Worm (Caenorhabditis elegans) whole organism, young adult: ENCODE results near the gene srh-46.

Source experiments
- B0019.2 ChIP-seq: fragments of 200-800 bp; sonication (Bioruptor generic); conservative IDR thresholded peaks from 2 replicates; pipeline ENCODE4 v1.3.6; 2022; ENCODE audit warnings: missing genetic modification reagents, missing genetic modification characterization, missing compliant biosample characterization
- C17E4.6 ChIP-seq: fragments of 200-800 bp; sonication (Bioruptor generic); IDR thresholded peaks from 2 replicates; pipeline ENCODE4 v1.3.6; 2022; ENCODE audit warnings: missing genetic modification reagents, missing genetic modification characterization, missing compliant biosample characterization
- F39B2.1 ChIP-seq: fragments of 200-800 bp; sonication (Bioruptor generic); IDR thresholded peaks from 2 replicates; pipeline ENCODE4 v1.3.6; 2022; ENCODE audit warnings: missing genetic modification reagents, missing genetic modification characterization, missing compliant biosample characterization
- F55B11.4 ChIP-seq: sonication (generic microtip); optimal IDR thresholded peaks from 2 replicates; lab custom pipeline; 2016; ENCODE audit warnings: missing compliant biosample characterization, missing genetic modification characterization, borderline replicate concordance; ENCODE audit not compliant: insufficient read depth
- F57A8.1 ChIP-seq: fragments of 200-800 bp; sonication (Bioruptor generic); optimal IDR thresholded peaks from 2 replicates; lab custom pipeline; 2018; ENCODE audit warnings: mild to moderate bottlenecking, missing genetic modification characterization, moderate library complexity, missing compliant biosample characterization
- F57C9.4 ChIP-seq: sonication (generic microtip); optimal IDR thresholded peaks from 2 replicates; lab custom pipeline; 2017; ENCODE audit warnings: mild to moderate bottlenecking, missing genetic modification characterization, missing compliant biosample characterization
- Y53F4B.3 ChIP-seq: fragments of 200-800 bp; sonication (Bioruptor generic); IDR thresholded peaks from 2 replicates; pipeline ENCODE4 v1.3.6; 2022; ENCODE audit warnings: missing genetic modification reagents, missing genetic modification characterization, missing compliant biosample characterization
- Y67H2A.10 ChIP-seq: fragments of 200-800 bp; sonication (Bioruptor generic); conservative IDR thresholded peaks from 2 replicates; pipeline ENCODE4 v1.3.6; 2022; ENCODE audit warnings: missing genetic modification reagents, missing genetic modification characterization, missing compliant biosample characterization
- ZK185.1 ChIP-seq: sonication (generic microtip); optimal IDR thresholded peaks from 2 replicates; lab custom pipeline; 2016; ENCODE audit warnings: mild to moderate bottlenecking, missing genetic modification characterization, missing compliant biosample characterization; ENCODE audit not compliant: poor library complexity, severe bottlenecking
- akir-1 ChIP-seq: fragments of 200-800 bp; sonication (Bioruptor generic); optimal IDR thresholded peaks from 2 replicates; lab custom pipeline; 2018; ENCODE audit warnings: mild to moderate bottlenecking, missing genetic modification characterization, moderate library complexity, missing compliant biosample characterization
- ama-1 ChIP-seq, 3 experiments: fragments of 150-350 bp in 1 of 3; sonication (generic microtip) in 2 of 3; optimal IDR thresholded peaks; 2 replicates each; lab custom pipeline; 2014 to 2018; ENCODE audit warnings: missing biosample characterization in 2 of 3, missing genetic modification characterization in 2 of 3, missing genetic modification reagents in 2 of 3
- aptf-2 ChIP-seq: fragments of 200-800 bp; sonication (Bioruptor generic); conservative IDR thresholded peaks from 2 replicates; pipeline ENCODE4 v1.3.6; 2022; ENCODE audit warnings: missing genetic modification reagents, missing genetic modification characterization, missing compliant biosample characterization
- bed-1 ChIP-seq: fragments of 200-800 bp; sonication (Bioruptor generic); IDR thresholded peaks from 2 replicates; pipeline ENCODE4 v1.3.6; 2022; ENCODE audit warnings: missing genetic modification reagents, missing genetic modification characterization, missing compliant biosample characterization
- bed-2 ChIP-seq: fragments of 200-800 bp; sonication (Bioruptor generic); IDR thresholded peaks from 2 replicates; pipeline ENCODE4 v1.3.6; 2022; ENCODE audit warnings: missing genetic modification reagents, missing genetic modification characterization, missing compliant biosample characterization
- cebp-1 ChIP-seq, 2 experiments: fragments of 200-800 bp in 1 of 2; sonication (Bioruptor generic) in 1 of 2; sonication (generic microtip) in 1 of 2; IDR thresholded peaks in 1 of 2; optimal IDR thresholded peaks in 1 of 2; 2 replicates each; pipeline versions ENCODE4 v1.3.6 to Lab custom; 2017 to 2022; ENCODE audit warnings: missing compliant biosample characterization in 2 of 2, missing genetic modification characterization in 2 of 2, mild to moderate bottlenecking in 1 of 2, missing genetic modification reagents in 1 of 2, moderate library complexity in 1 of 2
- ceh-27 ChIP-seq: fragments of 200-800 bp; sonication (Bioruptor generic); optimal IDR thresholded peaks from 2 replicates; lab custom pipeline; 2018; ENCODE audit warnings: mild to moderate bottlenecking, missing genetic modification characterization, moderate library complexity, missing compliant biosample characterization
- ceh-40 ChIP-seq: fragments of 200-800 bp; sonication (Bioruptor generic); IDR thresholded peaks from 2 replicates; pipeline ENCODE4 v1.3.6; 2022; ENCODE audit warnings: missing genetic modification characterization, missing compliant biosample characterization
- ceh-79 ChIP-seq: sonication (generic microtip); optimal IDR thresholded peaks from 2 replicates; lab custom pipeline; 2017; ENCODE audit warnings: mild to moderate bottlenecking, missing genetic modification characterization, missing compliant biosample characterization
- ceh-91 ChIP-seq: fragments of 200-800 bp; sonication (Bioruptor generic); IDR thresholded peaks from 2 replicates; pipeline ENCODE4 v1.3.6; 2022; ENCODE audit warnings: missing genetic modification reagents, missing genetic modification characterization, missing compliant biosample characterization
- die-1 ChIP-seq: sonication (generic microtip); optimal IDR thresholded peaks from 2 replicates; lab custom pipeline; 2016; ENCODE audit warnings: missing genotype, mild to moderate bottlenecking, missing genetic modification characterization, missing compliant biosample characterization
- dox-1 ChIP-seq: fragments of 200-800 bp; sonication (Bioruptor generic); IDR thresholded peaks from 2 replicates; pipeline ENCODE4 v1.3.6; 2022; ENCODE audit warnings: missing genetic modification reagents, missing genetic modification characterization, missing compliant biosample characterization
- dpl-1 ChIP-seq: fragments of 150-350 bp; optimal IDR thresholded peaks from 2 replicates; lab custom pipeline; 2014; ENCODE audit warnings: missing biosample characterization, missing genetic modification reagents, missing genetic modification characterization
- efl-1 ChIP-seq: fragments of 150-350 bp; optimal IDR thresholded peaks from 2 replicates; lab custom pipeline; 2014; ENCODE audit warnings: missing biosample characterization, missing genetic modification reagents, missing genetic modification characterization
- egrh-3 ChIP-seq: fragments of 200-800 bp; sonication (Bioruptor generic); IDR thresholded peaks from 2 replicates; pipeline ENCODE4 v1.3.6; 2022; ENCODE audit warnings: missing genetic modification reagents, missing genetic modification characterization, missing compliant biosample characterization
- gei-17 ChIP-seq: fragments of 200-800 bp; sonication (Bioruptor generic); optimal IDR thresholded peaks from 2 replicates; lab custom pipeline; 2018; ENCODE audit warnings: mild to moderate bottlenecking, missing genetic modification characterization, missing compliant biosample characterization
- hmg-20 ChIP-seq: fragments of 200-800 bp; sonication (Bioruptor generic); IDR thresholded peaks from 2 replicates; pipeline ENCODE4 v1.3.6; 2022; ENCODE audit warnings: missing genetic modification reagents, missing genetic modification characterization, missing compliant biosample characterization
- let-526 ChIP-seq: fragments of 200-800 bp; sonication (Bioruptor generic); IDR thresholded peaks from 2 replicates; pipeline ENCODE4 v1.3.6; 2022; ENCODE audit warnings: missing genetic modification reagents, missing genetic modification characterization, missing compliant biosample characterization
- lin-35 ChIP-seq, 3 experiments: fragments of 150-350 bp in 2 of 3; sonication (generic microtip) in 1 of 3; optimal IDR thresholded peaks; 2 replicates each; lab custom pipeline; 2014 to 2018; ENCODE audit warnings: missing biosample characterization in 3 of 3, missing genetic modification characterization in 3 of 3, missing genetic modification reagents in 3 of 3
- lsl-1 ChIP-seq: fragments of 200-800 bp; sonication (Bioruptor generic); optimal IDR thresholded peaks from 2 replicates; lab custom pipeline; 2018; ENCODE audit warnings: mild to moderate bottlenecking, missing genetic modification characterization, moderate library complexity, missing compliant biosample characterization
- madf-8 ChIP-seq: fragments of 200-800 bp; sonication (Bioruptor generic); conservative IDR thresholded peaks from 2 replicates; pipeline ENCODE4 v1.3.6; 2022; ENCODE audit warnings: missing genetic modification reagents, missing genetic modification characterization, missing compliant biosample characterization
- mxl-1 ChIP-seq: sonication (generic microtip); optimal IDR thresholded peaks from 2 replicates; lab custom pipeline; 2016; ENCODE audit warnings: missing genetic modification characterization, missing compliant biosample characterization
- nfya-2 ChIP-seq: fragments of 200-800 bp; sonication (Bioruptor generic); IDR thresholded peaks from 2 replicates; pipeline ENCODE4 v1.3.6; 2022; ENCODE audit warnings: missing genetic modification reagents, missing genetic modification characterization, missing compliant biosample characterization
- nfyb-1 ChIP-seq: fragments of 200-800 bp; sonication (Bioruptor generic); IDR thresholded peaks from 2 replicates; pipeline ENCODE4 v1.3.6; 2022; ENCODE audit warnings: missing genetic modification reagents, missing genetic modification characterization, missing compliant biosample characterization
- nhr-27 ChIP-seq: fragments of 200-800 bp; sonication (Bioruptor generic); optimal IDR thresholded peaks from 2 replicates; lab custom pipeline; 2018; ENCODE audit warnings: mild to moderate bottlenecking, missing genetic modification characterization, moderate library complexity, missing compliant biosample characterization
- nhr-90 ChIP-seq: sonication (generic microtip); optimal IDR thresholded peaks from 2 replicates; lab custom pipeline; 2016; ENCODE audit warnings: missing genotype, mild to moderate bottlenecking, missing genetic modification characterization, missing compliant biosample characterization
- pha-4 ChIP-seq: fragments of 150-350 bp; sonication (generic microtip); optimal IDR thresholded peaks from 2 replicates; lab custom pipeline; 2014; ENCODE audit warnings: missing biosample characterization, missing genetic modification reagents, missing genetic modification characterization
- rec-8 ChIP-seq, 2 experiments: sonication (generic microtip); optimal IDR thresholded peaks; 2 replicates each; lab custom pipeline; 2016; ENCODE audit warnings: mild to moderate bottlenecking in 2 of 2, missing genetic modification characterization in 2 of 2, missing genetic modification reagents in 2 of 2, missing genotype in 2 of 2, missing biosample characterization in 1 of 2, missing compliant biosample characterization in 1 of 2, moderate library complexity in 1 of 2
- sea-2 ChIP-seq: fragments of 200-800 bp; sonication (Bioruptor generic); IDR thresholded peaks from 2 replicates; pipeline ENCODE4 v1.3.6; 2022; ENCODE audit warnings: missing genetic modification characterization, missing compliant biosample characterization
- snpc-1.1 ChIP-seq: sonication (generic microtip); optimal IDR thresholded peaks from 2 replicates; lab custom pipeline; 2017; ENCODE audit warnings: missing genetic modification characterization, mild to moderate bottlenecking, missing compliant biosample characterization, antibody characterized with exemption, moderate library complexity, missing genotype, missing genetic modification reagents; ENCODE audit not compliant: insufficient read depth
- snpc-1.3 ChIP-seq: sonication (generic microtip); optimal IDR thresholded peaks from 2 replicates; lab custom pipeline; 2017; ENCODE audit warnings: missing genetic modification characterization, mild to moderate bottlenecking, missing compliant biosample characterization, antibody characterized with exemption, moderate library complexity, missing genotype, missing genetic modification reagents; ENCODE audit not compliant: insufficient read depth
- snpc-3.4 ChIP-seq: sonication (generic microtip); optimal IDR thresholded peaks from 2 replicates; lab custom pipeline; 2017; ENCODE audit warnings: missing genetic modification characterization, mild to moderate bottlenecking, missing compliant biosample characterization, antibody characterized with exemption, moderate library complexity, missing genotype, missing genetic modification reagents
- tlf-1 ChIP-seq: fragments of 200-800 bp; sonication (Bioruptor generic); optimal IDR thresholded peaks from 2 replicates; lab custom pipeline; 2018; ENCODE audit warnings: mild to moderate bottlenecking, missing genetic modification characterization, missing compliant biosample characterization
- zfh-2 ChIP-seq: fragments of 200-800 bp; sonication (Bioruptor generic); conservative IDR thresholded peaks from 2 replicates; pipeline ENCODE4 v1.3.6; 2022; ENCODE audit warnings: missing genetic modification reagents, missing genetic modification characterization, missing compliant biosample characterization
- zim-3 ChIP-seq: sonication (generic microtip); optimal IDR thresholded peaks from 2 replicates; lab custom pipeline; 2017; ENCODE audit warnings: mild to moderate bottlenecking, missing genetic modification characterization, moderate library complexity, missing compliant biosample characterization
- ztf-22 ChIP-seq: fragments of 200-800 bp; sonication (Bioruptor generic); optimal IDR thresholded peaks from 2 replicates; lab custom pipeline; 2018; ENCODE audit warnings: mild to moderate bottlenecking, missing genetic modification characterization, moderate library complexity, missing compliant biosample characterization
- ztf-3 ChIP-seq: fragments of 200-800 bp; sonication (Bioruptor generic); optimal IDR thresholded peaks from 2 replicates; lab custom pipeline; 2018; ENCODE audit warnings: mild to moderate bottlenecking, missing genetic modification characterization, missing compliant biosample characterization

Gene srh-46

ce11 chrV:11326914-11327367 lies 24.3 kb upstream of the srh-46 start, which contains the start of gene tmed-10 (continued):
- TF ChIP-seq akir-1 (GFP tag; lab: Kevin White, UChicago) = no peak
- TF ChIP-seq nhr-90 = no peak
- TF ChIP-seq F39B2.1 (GFP tag; lab: Robert Waterston, UW) = no peak
- TF ChIP-seq mxl-1 (tag; lab: Kevin White, UChicago) = no peak
- TF ChIP-seq ZK185.1 (tag; lab: Kevin White, UChicago) = no peak
- TF ChIP-seq ceh-79 (tag; lab: Kevin White, UChicago) = no peak
- no peak for TF ChIP-seq snpc-1.3 (tag; lab: Kevin White, UChicago)
- no peak for TF ChIP-seq snpc-1.1 (tag; lab: Kevin White, UChicago)
- no peak for TF ChIP-seq Y53F4B.3 (GFP tag; lab: Robert Waterston, UW)
- TF ChIP-seq B0019.2 (GFP tag; lab: Robert Waterston, UW) = peak; percentile 38; the same call in 1 of the 2 replicates
- TF ChIP-seq ama-1 (optimal IDR thresholded peaks at IDR 0.05; lab: Kevin White, UChicago) = no peak
- TF ChIP-seq ama-1 (GFP tag; optimal IDR thresholded peaks at IDR 0.05; lab: Kevin White, UChicago) = no peak
- peak; percentile 41 for TF ChIP-seq snpc-3.4 (tag; lab: Kevin White, UChicago)
- TF ChIP-seq ztf-22 = no peak
- peak; percentile 48 for TF ChIP-seq efl-1 (GFP tag; lab: Kevin White, UChicago)
- TF ChIP-seq madf-8 = peak; percentile 39
- TF ChIP-seq ztf-3 (GFP tag; lab: Kevin White, UChicago) = no peak
- TF ChIP-seq cebp-1 (GFP tag; IDR thresholded peaks at IDR 0.05; lab: Robert Waterston, UW) = no peak
- no peak for TF ChIP-seq cebp-1 (tag; optimal IDR thresholded peaks at IDR 0.05; lab: Kevin White, UChicago)
- TF ChIP-seq egrh-3 (GFP tag; lab: Robert Waterston, UW) = 0 out of 2 replicates have a peak, but pooled peaks have one; percentile 7
- peak; percentile 62; the same call in 1 of the 2 replicates for TF ChIP-seq aptf-2 (GFP tag; lab: Robert Waterston, UW)
- TF ChIP-seq sea-2 = no peak
- TF ChIP-seq zim-3 (tag; lab: Kevin White, UChicago) = no peak
- peak; percentile 76 for TF ChIP-seq nfyb-1
- TF ChIP-seq dpl-1 (GFP tag; lab: Kevin White, UChicago) = no peak
- no peak for TF ChIP-seq F57A8.1 (GFP tag; lab: Kevin White, UChicago)
- TF ChIP-seq tlf-1 (GFP tag; lab: Kevin White, UChicago) = no peak
- TF ChIP-seq bed-1 (GFP tag; lab: Robert Waterston, UW) = no peak
- TF ChIP-seq nhr-27 (tag; lab: Kevin White, UChicago) = no peak
- TF ChIP-seq C17E4.6 (GFP tag; lab: Robert Waterston, UW) = no peak
- TF ChIP-seq rec-8 (tag; optimal IDR thresholded peaks at IDR 0.05; lab: Kevin White, UChicago) = no peak
- TF ChIP-seq ceh-40 (GFP tag; lab: Robert Waterston, UW) = no peak
- no peak for TF ChIP-seq nfya-2 (GFP tag; lab: Robert Waterston, UW)
- TF ChIP-seq bed-2 = no peak
- no peak for TF ChIP-seq let-526 (GFP tag; lab: Robert Waterston, UW)
- TF ChIP-seq die-1 = no peak
- TF ChIP-seq lin-35 (GFP tag; optimal IDR thresholded peaks at IDR 0.05; lab: Kevin White, UChicago) = no peak
- TF ChIP-seq dox-1 (GFP tag; lab: Robert Waterston, UW) = peak; percentile 97
- TF ChIP-seq pha-4 (tag; lab: Kevin White, UChicago) = no peak
- no peak for TF ChIP-seq gei-17 (GFP tag; lab: Kevin White, UChicago)
- TF ChIP-seq hmg-20 (GFP tag; lab: Robert Waterston, UW) = no peak
- TF ChIP-seq F57C9.4 (tag; lab: Kevin White, UChicago) = no peak
- TF ChIP-seq zfh-2 (GFP tag; lab: Robert Waterston, UW) = no peak
- TF ChIP-seq F55B11.4 (tag; lab: Kevin White, UChicago) = no peak
- TF ChIP-seq ceh-27 (GFP tag; lab: Kevin White, UChicago) = peak; percentile 15
- TF ChIP-seq lsl-1 (GFP tag; lab: Kevin White, UChicago) = peak; percentile 64
- peak; percentile 78 for TF ChIP-seq ceh-91 (GFP tag; lab: Robert Waterston, UW)
- TF ChIP-seq Y67H2A.10 (GFP tag; lab: Robert Waterston, UW) = no peak
